Fruit fly (Drosophila melanogaster) ovary, adult (tissue): ENCODE measurements around the gene CG11699.

ENCODE experiments used
- CG17801 ChIP-seq: fragments of 200-800 bp; optimal IDR thresholded peaks from 2 replicates; lab custom pipeline; 2019; ENCODE audit warnings: missing biosample characterization, mild to moderate bottlenecking, missing genetic modification characterization, moderate library complexity; ENCODE audit not compliant: partially characterized antibody

The CG11699 gene

DNA sequence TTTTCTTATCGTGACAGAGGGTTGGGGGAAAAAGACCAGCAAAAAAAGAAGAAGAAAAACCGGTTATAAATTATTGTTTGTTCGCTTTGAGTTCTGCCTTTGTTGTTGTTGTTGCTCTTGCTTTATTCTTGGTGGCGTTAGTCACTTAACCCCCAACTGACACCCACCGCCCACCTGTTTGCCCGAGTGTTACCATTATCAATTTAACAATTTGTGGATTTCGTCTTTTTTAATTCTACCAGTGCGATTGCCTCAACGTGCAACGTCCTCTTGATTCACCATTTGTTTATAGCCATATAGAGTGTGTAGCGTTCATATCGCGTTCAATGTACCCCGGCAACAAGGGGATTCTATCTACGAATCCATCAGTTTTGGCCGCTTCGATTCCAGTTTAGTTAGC lies 31.0 kb downstream of the CG11699 start:
- no peak for TF ChIP-seq CG17801

DNA sequence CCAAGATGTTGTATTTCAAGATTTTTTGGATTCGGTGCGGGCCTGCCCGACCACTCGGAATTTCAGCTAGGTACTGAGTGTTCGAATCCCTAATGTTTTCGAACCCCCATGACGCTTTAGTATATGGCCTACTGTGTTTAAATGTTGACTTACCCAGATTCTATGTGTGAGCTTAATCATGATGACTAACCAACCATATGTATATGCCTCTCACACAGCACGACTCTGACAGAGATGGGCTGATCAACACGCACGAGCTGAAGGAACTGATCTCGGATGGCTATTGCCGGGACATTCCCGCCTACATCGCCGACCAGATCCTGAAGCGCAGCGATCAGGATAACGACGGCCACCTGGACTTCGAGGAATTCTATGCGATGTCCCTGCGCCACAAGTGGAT lies 33.7 kb downstream of the CG11699 start, which contains the start of gene CG2533:
CG2533 (minus strand) TSS at position 101 of the 400 bp plus-strand sequence.
- TF ChIP-seq CG17801: no peak

DNA sequence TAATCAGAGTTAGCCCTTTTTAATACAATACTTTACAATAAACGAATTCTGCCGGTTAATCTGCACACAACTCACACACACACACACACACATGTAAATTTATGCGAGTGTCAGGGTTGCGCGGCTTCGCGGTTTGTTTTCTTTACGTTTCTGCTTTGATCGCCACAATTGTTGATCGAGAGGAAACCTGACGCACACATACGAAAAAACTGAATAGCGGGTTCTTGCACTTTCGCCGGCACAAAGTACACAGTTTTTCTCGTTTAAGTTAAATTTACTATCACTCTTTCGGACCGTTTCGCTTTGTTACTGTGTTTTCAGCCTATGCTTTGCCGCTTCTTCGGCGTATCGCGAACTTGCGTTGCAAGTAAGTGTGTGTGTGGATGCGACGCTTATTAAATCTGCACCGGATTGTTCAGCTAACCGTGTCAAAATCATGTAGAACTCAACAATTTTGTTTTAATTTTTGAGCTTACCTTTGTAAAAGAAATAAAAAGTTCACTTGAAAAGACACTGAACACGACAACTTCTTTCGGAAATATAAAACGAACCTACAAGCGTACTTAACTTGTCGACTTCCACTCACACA lies 40.7 kb downstream of the CG11699 start:
- TF ChIP-seq CG17801: no peak

DNA sequence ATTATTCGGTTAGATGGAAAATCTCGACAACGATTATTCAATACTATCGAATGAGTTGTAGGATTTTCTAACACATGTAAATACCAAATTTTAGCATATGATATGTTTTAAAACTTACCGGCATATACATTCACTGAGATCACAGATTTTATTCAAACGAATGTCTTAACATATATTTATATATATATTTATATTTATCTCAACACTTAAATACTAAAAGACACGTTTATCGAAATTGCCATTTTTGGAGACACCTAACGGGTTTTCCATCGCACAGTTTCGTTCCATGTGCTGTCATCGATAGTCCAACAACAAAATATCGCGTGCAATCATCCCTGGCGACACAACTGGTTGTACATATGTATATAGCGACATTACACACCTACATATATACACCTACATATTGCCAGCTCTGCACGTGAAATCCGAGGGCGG lies 41.2 kb downstream of the CG11699 start, which contains the start of the genes CG2247 and CG1703:
CG2247 (minus strand) TSS at position 8 of the 435 bp plus-strand sequence.
CG1703 (plus strand) TSS at position 283 of the 435 bp plus-strand sequence.
- TF ChIP-seq CG17801: peak; percentile 38

DNA sequence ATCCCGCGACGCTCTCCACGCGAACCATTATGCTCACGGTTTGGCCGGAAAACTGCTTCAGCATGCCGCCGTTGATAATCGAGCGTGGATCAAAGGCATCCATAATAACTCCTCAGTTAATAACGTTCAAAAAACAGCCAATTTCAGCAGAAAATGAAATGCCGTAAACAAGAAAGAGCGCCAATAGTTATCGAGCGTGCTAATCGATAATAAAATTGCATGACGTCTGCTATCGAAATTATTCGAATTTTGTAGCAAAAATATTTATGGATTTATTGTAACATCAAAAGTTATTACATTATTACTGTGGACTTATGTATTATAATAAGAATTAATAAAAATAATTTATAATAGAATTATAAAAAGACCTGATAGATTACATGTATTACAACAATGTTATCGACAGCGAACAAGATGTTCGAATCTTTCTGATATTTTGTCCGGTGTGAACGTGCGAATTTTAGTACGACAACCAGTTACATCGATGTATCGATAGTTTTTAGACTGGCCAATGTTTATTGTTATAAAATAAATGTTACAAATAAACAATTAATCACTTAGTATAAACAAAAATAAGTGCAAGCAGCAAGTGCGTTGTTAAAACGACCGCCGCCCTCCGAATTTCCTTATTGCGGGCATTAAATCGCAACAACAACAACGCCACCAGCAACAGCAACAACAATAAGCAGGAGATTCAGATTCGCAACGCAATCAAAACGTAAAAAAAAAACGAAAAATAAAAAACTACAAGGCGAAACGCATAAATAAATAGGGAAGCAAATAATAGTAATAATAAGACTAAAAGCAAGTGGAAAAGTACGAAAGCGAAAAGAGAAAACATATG lies 45.5 kb downstream of the CG11699 start, which contains the start of the genes RPA3 and Met:
RPA3 (minus strand) TSS at position 189 of the 844 bp plus-strand sequence.
Met (plus strand) TSS at position 473 of the 844 bp plus-strand sequence.
- TF ChIP-seq CG17801: peak; percentile 49

DNA sequence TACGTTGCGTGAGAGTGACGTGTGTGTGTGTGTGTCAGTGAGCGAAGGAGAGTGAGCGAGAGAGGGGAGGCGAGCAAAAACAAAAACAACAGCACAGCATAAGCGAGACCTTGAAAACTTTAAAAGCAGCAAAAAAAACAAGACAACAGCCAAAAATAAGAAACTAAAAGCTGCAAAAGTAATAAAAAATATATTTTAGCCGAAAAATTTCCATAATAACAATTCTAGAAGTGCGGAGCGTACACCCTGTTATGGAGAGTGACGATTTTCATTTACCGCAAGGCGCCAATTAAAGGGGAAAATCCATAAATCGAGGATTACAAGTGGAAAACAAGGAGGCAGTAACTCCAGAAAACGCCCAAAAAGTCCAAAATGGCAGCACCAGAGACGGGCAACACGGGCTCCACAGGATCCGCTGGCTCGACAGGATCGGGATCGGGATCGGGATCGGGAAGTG lies 46.1 kb downstream of the CG11699 start:
- TF ChIP-seq CG17801: no peak

DNA sequence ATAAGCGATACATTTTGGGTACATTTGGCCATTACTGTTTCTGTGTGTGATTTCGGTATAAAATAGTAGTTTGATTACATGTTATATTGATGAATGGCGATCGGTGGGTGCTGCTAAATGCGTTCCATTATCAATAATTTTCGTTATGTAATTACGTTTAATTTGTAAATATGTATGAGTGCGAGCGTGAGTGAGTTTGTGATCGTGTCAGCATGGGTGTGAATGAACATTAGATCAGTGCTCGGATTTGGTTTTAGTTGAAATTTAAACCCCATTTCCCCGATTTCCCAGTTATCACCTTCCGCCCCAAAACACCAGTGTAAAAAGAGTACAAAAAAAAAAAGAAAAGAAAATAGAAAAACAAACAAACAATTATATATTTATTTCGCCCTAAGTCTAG lies 49.2 kb downstream of the CG11699 start:
- TF ChIP-seq CG17801: no peak

DNA sequence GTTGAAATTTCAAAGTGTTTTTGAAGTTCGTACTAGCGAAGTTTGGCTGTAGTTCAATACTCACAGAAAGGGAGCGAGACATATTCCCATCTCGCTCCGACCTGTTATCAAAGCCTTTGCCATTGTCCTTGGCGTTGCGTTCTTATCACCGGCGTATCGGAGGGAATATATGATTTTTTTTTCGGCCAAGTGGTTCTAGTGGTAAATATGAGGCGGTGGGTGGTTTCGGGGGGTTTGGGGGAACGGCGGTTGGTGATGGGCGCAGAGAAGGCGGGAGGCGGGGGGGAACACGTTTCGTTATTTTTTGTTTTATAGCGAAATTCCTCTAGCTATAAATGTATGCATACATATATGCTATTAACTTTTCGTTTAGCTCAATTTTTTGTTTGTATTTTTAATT lies 50.1 kb downstream of the CG11699 start:
- TF ChIP-seq CG17801: no peak
